Worm (Caenorhabditis elegans): ENCODE data around the gene R186.3.

- TF ChIP-seq lag-1 (GFP tag; IDR thresholded peaks at IDR 0.05) (no peak), F57C9.4 (tag; optimal IDR thresholded peaks at IDR 0.05) (no peak), F23B12.7 (tag; optimal IDR thresholded peaks at IDR 0.05; ENCODE audit: insufficient read depth) (no peak), ceh-27 (GFP tag; optimal IDR thresholded peaks at IDR 0.05) (no peak)
Measured at ce11 chrV:12992891-12993290, 25.9 kb upstream of the R186.3 start, which contains the start of the genes F15B9.11 and dsl-7.

Measured in whole organism, young adult.